Fruit fly (Drosophila melanogaster): Measurements from ENCODE around the gene CG10035.

CG10035 gene

dm6 chr3R:12402935-12403334 is 20.4 kb upstream of the CG10035 start:
- peak; percentile 100 for TF ChIP-seq CG17801 (GFP tag; optimal IDR thresholded peaks at IDR 0.05; ENCODE audit: partially characterized antibody)

dm6 chr3R:12401672-12402296 is 19.3 kb upstream of the CG10035 start, which contains the start of gene DNAlig3:
DNAlig3 (minus strand) TSS chr3R:12401839.
- peak; percentile 67 for TF ChIP-seq CG17801 (GFP tag; optimal IDR thresholded peaks at IDR 0.05; ENCODE audit: partially characterized antibody)

- no peak for TF ChIP-seq CG17801 (GFP tag; optimal IDR thresholded peaks at IDR 0.05; ENCODE audit: partially characterized antibody)
Measured at dm6 chr3R:12398620-12399247, 16.2 kb upstream of the CG10035 start, which contains the start of gene Cyp9f3. Cyp9f3 (minus strand) TSS chr3R:12398929.

dm6 chr3R:12398054-12398453 is 15.6 kb upstream of the CG10035 start:
- TF ChIP-seq CG17801 (GFP tag; optimal IDR thresholded peaks at IDR 0.05; ENCODE audit: partially characterized antibody) = peak; percentile 19

- TF ChIP-seq CG17801 (GFP tag; optimal IDR thresholded peaks at IDR 0.05; ENCODE audit: partially characterized antibody) = no peak
Measured at dm6 chr3R:12395880-12396279, 13.4 kb upstream of the CG10035 start, which contains the start of the genes CG10096 and CG10097. CG10096 (minus strand) TSS chr3R:12395980. CG10097 (minus strand) TSS chr3R:12395980.

- TF ChIP-seq CG17801 (GFP tag; optimal IDR thresholded peaks at IDR 0.05; ENCODE audit: partially characterized antibody) = no peak
Measured at dm6 chr3R:12386965-12387364, 4.5 kb upstream of the CG10035 start, which contains the start of gene CG33098. CG33098 (plus strand) TSS chr3R:12387188.

- TF ChIP-seq CG17801 (GFP tag; optimal IDR thresholded peaks at IDR 0.05; ENCODE audit: partially characterized antibody) = no peak
Measured at dm6 chr3R:12385949-12386348, 3.5 kb upstream of the CG10035 start, which contains the start of gene Sol1. Sol1 (plus strand) TSS chr3R:12386249.

dm6 chr3R:12384274-12384673 is 1.8 kb upstream of the CG10035 start:
- TF ChIP-seq CG17801 (GFP tag; optimal IDR thresholded peaks at IDR 0.05; ENCODE audit: partially characterized antibody) = no peak

- no peak for TF ChIP-seq CG17801 (GFP tag; optimal IDR thresholded peaks at IDR 0.05; ENCODE audit: partially characterized antibody)
Measured at dm6 chr3R:12383784-12384183, 1.3 kb upstream of the CG10035 start.

dm6 chr3R:12383036-12383435 is 545 bp upstream of the CG10035 start, which contains the start of gene GstD11:
GstD11 (plus strand) TSS chr3R:12383336.
- TF ChIP-seq CG17801 (GFP tag; optimal IDR thresholded peaks at IDR 0.05; ENCODE audit: partially characterized antibody) = no peak

- TF ChIP-seq CG17801 (GFP tag; optimal IDR thresholded peaks at IDR 0.05; ENCODE audit: partially characterized antibody) = no peak
Measured at dm6 chr3R:12381130-12381700, 1.3 kb downstream of the CG10035 start.

- no peak for TF ChIP-seq CG17801 (GFP tag; optimal IDR thresholded peaks at IDR 0.05; ENCODE audit: partially characterized antibody)
Measured at dm6 chr3R:12379708-12380107, 2.8 kb downstream of the CG10035 start, which contains the start of gene GstD8. GstD8 (plus strand) TSS chr3R:12380008.

- TF ChIP-seq CG17801 (GFP tag; optimal IDR thresholded peaks at IDR 0.05; ENCODE audit: partially characterized antibody) = no peak
Measured at dm6 chr3R:12379249-12379648, 3.2 kb downstream of the CG10035 start.

dm6 chr3R:12378200-12378599 is 4.3 kb downstream of the CG10035 start, which contains the start of gene GstD7:
GstD7 (plus strand) TSS chr3R:12378500.
- no peak for TF ChIP-seq CG17801 (GFP tag; optimal IDR thresholded peaks at IDR 0.05; ENCODE audit: partially characterized antibody)

dm6 chr3R:12376828-12377227 is 5.7 kb downstream of the CG10035 start, which contains the start of gene GstD6:
GstD6 (plus strand) TSS chr3R:12377128.
- TF ChIP-seq CG17801 (GFP tag; optimal IDR thresholded peaks at IDR 0.05; ENCODE audit: partially characterized antibody) = no peak
